Worm (Caenorhabditis elegans): ENCODE data around the gene aip-1.
A peak's percentile ranks its signal among the peaks of the same experiment; 100 is the strongest.
"Not testable (repeated sequence)": the region's sequence is repeated elsewhere in the genome, so short reads cannot be mapped to it uniquely, and the experiment has no call there.

aip-1 gene

DNA sequence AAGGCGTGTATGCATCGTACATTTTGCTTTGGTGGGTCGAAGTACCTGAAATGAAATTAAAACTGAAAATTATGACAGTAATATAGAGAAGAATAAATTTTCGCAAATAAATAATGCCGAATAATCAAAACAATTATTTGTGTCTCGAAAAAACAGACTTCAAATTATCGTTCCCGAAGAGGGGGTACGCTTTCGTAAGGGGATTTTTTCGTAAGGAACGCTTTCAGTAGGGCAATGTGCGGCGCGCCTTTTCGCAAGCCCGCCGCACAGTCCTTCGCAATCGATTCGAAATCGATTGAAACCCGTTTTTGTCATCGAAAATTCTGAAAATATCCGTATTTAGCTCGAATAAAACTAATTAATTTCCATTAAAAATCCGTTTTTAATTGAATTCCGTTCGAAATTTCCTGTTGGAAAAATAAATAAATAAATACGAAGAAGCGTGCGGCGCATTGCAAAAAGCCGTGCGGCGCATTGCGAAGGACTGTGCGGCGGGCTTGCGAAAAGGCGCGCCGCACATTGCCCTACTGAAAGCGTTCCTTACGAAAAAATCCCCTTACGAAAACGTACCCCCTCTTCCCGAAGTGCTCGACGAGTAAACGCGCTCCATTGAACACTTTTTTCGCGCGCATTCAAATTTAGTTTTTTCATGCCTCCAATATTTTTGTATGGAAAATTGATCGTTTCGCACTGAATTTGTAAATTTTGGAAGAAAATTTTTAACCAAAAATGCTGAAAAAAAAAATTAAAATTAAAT is 26.4 kb downstream of the aip-1 start, which contains the start of gene vps-39 (continued):
- TF ChIP-seq hmg-20 (GFP tag; IDR thresholded peaks at IDR 0.05) (peak; percentile 86), B0336.3 (GFP tag; IDR thresholded peaks at IDR 0.05) (0 out of 2 replicates have a peak, but pooled peaks have one; percentile 39), F37B4.10 (GFP tag; IDR thresholded peaks at IDR 0.05) (0 out of 2 replicates have a peak, but pooled peaks have one; percentile 86), attf-6 (GFP tag; IDR thresholded peaks at IDR 0.05) (peak; percentile 86), C06A6.2 (GFP tag; conservative IDR thresholded peaks at IDR 0.05) (peak; percentile 99), attf-3 (GFP tag; conservative IDR thresholded peaks at IDR 0.05) (peak; percentile 82), egrh-3 (GFP tag; IDR thresholded peaks at IDR 0.05) (peak; percentile 88), ceh-100 (GFP tag; IDR thresholded peaks at IDR 0.05) (peak; percentile 99), lsl-1 (GFP tag; optimal IDR thresholded peaks at IDR 0.05) (peak; percentile 12), D2030.7 (GFP tag; IDR thresholded peaks at IDR 0.05) (peak; percentile 98), tlf-1 (GFP tag; optimal IDR thresholded peaks at IDR 0.05) (peak; percentile 35), aptf-2 (GFP tag; conservative IDR thresholded peaks at IDR 0.05) (peak; percentile 97), ztf-6 (GFP tag; IDR thresholded peaks at IDR 0.05) (peak; percentile 84), tbp1 (GFP tag; optimal IDR thresholded peaks at IDR 0.05) (peak; percentile 9), Y53F4B.3 (GFP tag; IDR thresholded peaks at IDR 0.05) (peak; percentile 80), lin-54 (GFP tag; optimal IDR thresholded peaks at IDR 0.05) (peak; percentile 69), Y56A3A.18 (GFP tag; IDR thresholded peaks at IDR 0.05) (peak; percentile 75; the same call in 1 of the 2 replicates), hmg-1.2 (GFP tag; IDR thresholded peaks at IDR 0.05) (peak; percentile 82), ztf-25 (GFP tag; IDR thresholded peaks at IDR 0.05) (peak; percentile 91), ceh-91 (GFP tag; IDR thresholded peaks at IDR 0.05) (peak; percentile 97), sea-2 (GFP tag; IDR thresholded peaks at IDR 0.05) (peak; percentile 87; the same call in 1 of the 2 replicates), pbrm-1 (GFP tag; IDR thresholded peaks at IDR 0.05) (peak; percentile 98), hsf-1 (GFP tag; IDR thresholded peaks at IDR 0.05) (peak; percentile 83), rpc-1 (optimal IDR thresholded peaks at IDR 0.05) (peak; percentile 23), egl-44 (GFP tag; IDR thresholded peaks at IDR 0.05) (peak; percentile 92), Y79H2A.3 (GFP tag; conservative IDR thresholded peaks at IDR 0.05) (peak; percentile 82; the same call in 1 of the 2 replicates), Y67H2A.10 (GFP tag; conservative IDR thresholded peaks at IDR 0.05) (peak; percentile 91), lin-26 (GFP tag; IDR thresholded peaks at IDR 0.05) (peak; percentile 82), aptf-3 (GFP tag; IDR thresholded peaks at IDR 0.05) (peak; percentile 79; the same call in 1 of the 2 replicates)
- TF ChIP-seq rpc-1 (tag; optimal IDR thresholded peaks at IDR 0.05): not testable (repeated sequence)

DNA sequence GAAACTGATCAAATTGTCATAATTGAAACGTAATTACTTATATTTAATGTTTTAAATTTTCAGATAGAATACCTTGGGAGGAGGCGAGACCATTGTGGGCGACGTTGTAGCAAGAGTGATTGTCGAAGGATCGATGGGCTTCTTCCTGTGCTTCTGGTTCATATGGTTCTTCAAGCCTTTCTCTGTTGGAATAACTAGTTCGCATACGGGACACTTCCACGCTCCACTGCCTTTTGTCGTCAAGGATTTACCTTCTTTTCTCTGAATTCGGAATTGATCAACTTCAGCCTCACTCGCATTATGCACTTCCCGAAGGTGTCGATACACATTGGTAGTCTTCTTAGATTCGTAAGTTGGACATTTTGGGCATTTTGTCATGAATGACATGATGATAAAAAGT is 37.1 kb downstream of the aip-1 start, which contains the start of gene F58D12.1:
Gene F58D12.1, plus strand, starts transcription at position 301 of the 400 bp plus-strand sequence.
- TF ChIP-seq B0336.3 (GFP tag; IDR thresholded peaks at IDR 0.05); ztf-6 (GFP tag; IDR thresholded peaks at IDR 0.05); F23B12.7 (tag; optimal IDR thresholded peaks at IDR 0.05; ENCODE audit: insufficient read depth): not testable (repeated sequence)

DNA sequence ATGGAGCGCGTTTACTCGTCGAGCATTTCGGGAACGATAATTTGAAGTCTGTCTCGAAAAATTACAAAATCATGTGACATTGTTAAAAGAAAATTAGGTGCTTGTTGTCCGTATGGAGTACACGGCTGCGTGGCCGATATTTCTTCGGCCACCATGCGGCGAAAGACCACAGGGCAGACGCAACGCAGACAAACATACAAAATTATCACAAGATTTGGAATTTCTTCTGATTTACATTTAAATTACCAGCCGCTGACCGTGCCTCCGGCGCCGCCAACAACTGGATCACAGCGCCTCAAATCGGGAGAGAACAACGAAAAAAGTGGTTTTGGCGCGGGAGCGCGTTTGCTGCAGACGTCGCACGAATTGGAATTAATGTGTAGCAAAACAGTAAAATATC is 43.0 kb downstream of the aip-1 start:
- TF ChIP-seq lin-26 (GFP tag; IDR thresholded peaks at IDR 0.05): peak; percentile 83
- TF ChIP-seq aptf-2 (GFP tag; conservative IDR thresholded peaks at IDR 0.05): peak; percentile 91
- TF ChIP-seq dox-1 (GFP tag; IDR thresholded peaks at IDR 0.05): peak; percentile 98
- peak; percentile 95 for TF ChIP-seq rcor-1 (GFP tag; IDR thresholded peaks at IDR 0.05)
- peak; percentile 90; the same call in 1 of the 2 replicates for TF ChIP-seq F37B4.10 (GFP tag; IDR thresholded peaks at IDR 0.05)
- TF ChIP-seq nhr-120 (GFP tag; IDR thresholded peaks at IDR 0.05): peak; percentile 83; the same call in 1 of the 2 replicates
- TF ChIP-seq bed-1 (GFP tag; IDR thresholded peaks at IDR 0.05): peak; percentile 97
- TF ChIP-seq F52B5.7 (tag; optimal IDR thresholded peaks at IDR 0.05): peak; percentile 73
- TF ChIP-seq bed-2 (GFP tag; IDR thresholded peaks at IDR 0.05): peak; percentile 98
- peak; percentile 62 for TF ChIP-seq B0035.1 (tag; optimal IDR thresholded peaks at IDR 0.05)
- TF ChIP-seq lin-54 (GFP tag; optimal IDR thresholded peaks at IDR 0.05): peak; percentile 92
- peak; percentile 57 to 79 for TF ChIP-seq rec-8 (tag; optimal IDR thresholded peaks at IDR 0.05)
- peak; percentile 8 for TF ChIP-seq hrde-1 (tag; optimal IDR thresholded peaks at IDR 0.05; ENCODE audit: borderline replicate concordance)
- peak; percentile 78 for TF ChIP-seq repo-1 (tag; optimal IDR thresholded peaks at IDR 0.05)
- TF ChIP-seq hmg-1.2 (GFP tag; IDR thresholded peaks at IDR 0.05): peak; percentile 96
- TF ChIP-seq B0019.2 (GFP tag; conservative IDR thresholded peaks at IDR 0.05): 0 out of 2 replicates have a peak, but pooled peaks have one; percentile 15
- peak; percentile 75 for TF ChIP-seq nhr-80 (tag; optimal IDR thresholded peaks at IDR 0.05)
- peak; percentile 97 for TF ChIP-seq K11D2.4 (GFP tag; IDR thresholded peaks at IDR 0.05)
- peak; percentile 29 for TF ChIP-seq lsl-1 (GFP tag; optimal IDR thresholded peaks at IDR 0.05)
